Worm (Caenorhabditis elegans) whole organism, L4/young adult: ENCODE results near the gene srab-13.

ENCODE experiments used
- W03F9.2 ChIP-seq: fragments of 150-350 bp; optimal IDR thresholded peaks from 2 replicates; lab custom pipeline; 2014; ENCODE audit warnings: missing biosample characterization, missing genetic modification characterization
- dao-5 ChIP-seq: sonication (generic microtip); optimal IDR thresholded peaks from 2 replicates; lab custom pipeline; 2016; ENCODE audit warnings: missing genotype, missing genetic modification characterization, moderate library complexity, missing compliant biosample characterization
- him-1 ChIP-seq: sonication (generic microtip); optimal IDR thresholded peaks from 2 replicates; lab custom pipeline; 2016; ENCODE audit warnings: missing genotype, missing genetic modification reagents, missing genetic modification characterization, missing compliant biosample characterization

srab-13 gene

DNA sequence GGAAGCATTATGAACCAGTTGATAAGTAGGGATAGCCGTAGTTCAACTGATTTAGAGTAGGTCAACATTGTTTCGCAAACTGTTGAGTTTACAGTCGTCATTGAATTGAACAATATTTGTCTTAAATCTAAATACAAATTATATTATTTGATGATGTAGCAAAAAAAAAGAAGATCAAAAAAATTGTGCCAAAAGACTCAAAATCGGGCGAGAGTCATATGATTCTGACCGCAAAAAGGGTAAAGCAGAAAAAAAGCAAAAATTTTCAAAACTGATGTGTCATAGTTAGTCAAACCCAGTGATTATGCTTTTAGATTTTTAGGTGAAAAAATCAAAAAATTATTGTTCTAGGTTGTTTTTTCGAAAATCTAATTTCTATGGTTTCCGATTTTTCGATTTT lies at the start of gene srab-13:
srab-13 (minus strand) TSS at position 101 of the 400 bp plus-strand sequence.
- no peak for TF ChIP-seq W03F9.2
- TF ChIP-seq dao-5 (tag; lab: Kevin White, UChicago): no peak
- no peak for TF ChIP-seq him-1 (tag; lab: Kevin White, UChicago)

- TF ChIP-seq dao-5 (tag; lab: Kevin White, UChicago): no peak
- no peak for TF ChIP-seq him-1 (tag; lab: Kevin White, UChicago)
- no peak for TF ChIP-seq W03F9.2
Observed at ce11 chrV:2076043-2076442, 48.4 kb upstream of the srab-13 start.

DNA sequence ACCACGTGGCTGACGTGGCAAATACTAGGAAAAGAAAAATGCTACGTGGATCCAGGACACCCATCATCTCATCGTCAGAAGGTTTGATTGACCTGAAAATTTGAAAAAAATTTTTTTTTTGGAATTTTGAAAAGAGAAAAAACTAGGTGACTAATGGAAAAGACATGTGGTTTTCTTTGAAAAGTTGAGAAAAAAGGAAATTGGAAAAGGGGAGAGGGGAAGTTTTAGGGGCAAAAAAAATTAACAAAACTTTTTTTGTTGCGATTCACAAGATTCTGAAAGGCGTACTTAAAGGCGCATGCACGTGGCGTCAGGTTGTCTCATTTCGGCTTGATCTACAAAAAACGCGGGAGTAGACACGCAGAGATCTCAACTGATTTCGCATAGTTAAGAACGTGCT lies 45.1 kb upstream of the srab-13 start, which contains the start of gene Y40B10A.9:
Y40B10A.9 (minus strand) TSS at position 101 of the 400 bp plus-strand sequence.
- TF ChIP-seq W03F9.2: no peak
- no peak for TF ChIP-seq him-1 (tag; lab: Kevin White, UChicago)
- TF ChIP-seq dao-5 (tag; lab: Kevin White, UChicago): no peak

ce11 chrV:2068728-2069443 lies 41.2 kb upstream of the srab-13 start:
- no peak for TF ChIP-seq him-1 (tag; lab: Kevin White, UChicago)
- no peak for TF ChIP-seq W03F9.2
- no peak for TF ChIP-seq dao-5 (tag; lab: Kevin White, UChicago)

ce11 chrV:2067985-2068499 lies 40.4 kb upstream of the srab-13 start, which contains the start of gene lbp-9:
Gene lbp-9, plus strand, starts transcription at chrV:2068449.
- TF ChIP-seq him-1 (tag; lab: Kevin White, UChicago) (no peak), dao-5 (tag; lab: Kevin White, UChicago) (no peak), W03F9.2 (no peak)

DNA sequence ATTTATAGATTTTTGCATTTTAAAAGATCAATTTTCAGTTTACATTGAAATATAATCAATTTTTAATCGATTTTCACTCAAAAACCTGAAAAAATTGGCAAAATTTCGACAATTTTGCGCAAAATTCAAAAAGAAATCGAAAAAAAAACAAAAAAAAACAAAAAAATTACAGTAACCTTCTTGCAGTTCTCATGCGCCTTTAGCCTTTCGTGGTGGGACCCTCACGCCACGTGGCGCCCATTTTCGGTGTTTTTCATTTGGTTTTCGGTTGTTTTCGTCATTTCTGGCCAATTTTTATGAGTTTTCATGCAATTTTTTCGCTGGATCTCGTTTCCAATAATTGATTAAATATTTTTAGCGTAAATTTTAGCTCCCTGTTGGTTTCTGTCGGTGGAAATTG lies 39.7 kb upstream of the srab-13 start:
- peak; percentile 44 for TF ChIP-seq W03F9.2
- no peak for TF ChIP-seq him-1 (tag; lab: Kevin White, UChicago)

DNA sequence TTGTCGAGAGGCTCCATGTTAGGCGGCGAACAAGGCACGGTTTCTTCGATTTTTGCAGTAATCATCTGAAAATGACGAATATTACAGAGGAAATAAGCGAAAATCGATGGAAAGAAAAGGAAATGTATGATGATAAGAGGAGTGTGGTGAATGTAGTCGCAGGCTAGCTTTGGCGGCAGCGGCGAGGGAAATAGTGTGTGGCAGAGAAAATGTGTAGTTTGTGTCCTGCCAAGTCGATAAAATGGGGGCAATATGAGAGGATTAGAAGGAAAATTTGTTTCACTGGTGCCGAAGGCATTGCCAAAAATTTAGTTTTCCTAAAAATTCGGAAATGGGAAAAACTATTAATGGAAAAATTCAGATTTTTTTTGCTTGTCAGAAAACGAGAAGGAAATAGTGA lies 39.1 kb upstream of the srab-13 start, which contains the start of gene nhr-86:
nhr-86 (minus strand) TSS at position 71 of the 400 bp plus-strand sequence.
- TF ChIP-seq dao-5 (tag; lab: Kevin White, UChicago): no peak
- TF ChIP-seq W03F9.2: no peak
- no peak for TF ChIP-seq him-1 (tag; lab: Kevin White, UChicago)

DNA sequence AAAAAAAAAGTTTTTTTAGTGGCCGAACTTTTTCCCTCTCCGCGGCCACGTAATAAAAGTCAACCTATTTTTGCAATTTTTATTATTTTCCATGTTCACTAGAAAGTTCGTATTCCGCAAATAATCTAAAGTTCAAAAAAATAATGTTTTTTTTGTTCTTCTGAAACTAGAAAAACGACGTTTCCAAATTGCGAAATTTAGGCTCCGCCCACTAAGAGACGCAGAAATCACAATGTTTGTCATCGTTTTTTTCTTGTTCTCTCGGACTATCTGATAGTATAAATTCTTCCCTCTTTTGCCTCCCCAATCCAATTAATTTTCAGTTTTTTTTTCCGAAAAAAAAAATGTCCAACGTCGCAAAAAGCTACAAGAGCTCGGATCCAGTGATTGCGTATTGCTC lies 29.6 kb upstream of the srab-13 start, which contains the start of gene comt-3:
comt-3 (plus strand) TSS at position 214 of the 400 bp plus-strand sequence.
- TF ChIP-seq him-1 (tag; lab: Kevin White, UChicago) (no peak), dao-5 (tag; lab: Kevin White, UChicago) (no peak)

DNA sequence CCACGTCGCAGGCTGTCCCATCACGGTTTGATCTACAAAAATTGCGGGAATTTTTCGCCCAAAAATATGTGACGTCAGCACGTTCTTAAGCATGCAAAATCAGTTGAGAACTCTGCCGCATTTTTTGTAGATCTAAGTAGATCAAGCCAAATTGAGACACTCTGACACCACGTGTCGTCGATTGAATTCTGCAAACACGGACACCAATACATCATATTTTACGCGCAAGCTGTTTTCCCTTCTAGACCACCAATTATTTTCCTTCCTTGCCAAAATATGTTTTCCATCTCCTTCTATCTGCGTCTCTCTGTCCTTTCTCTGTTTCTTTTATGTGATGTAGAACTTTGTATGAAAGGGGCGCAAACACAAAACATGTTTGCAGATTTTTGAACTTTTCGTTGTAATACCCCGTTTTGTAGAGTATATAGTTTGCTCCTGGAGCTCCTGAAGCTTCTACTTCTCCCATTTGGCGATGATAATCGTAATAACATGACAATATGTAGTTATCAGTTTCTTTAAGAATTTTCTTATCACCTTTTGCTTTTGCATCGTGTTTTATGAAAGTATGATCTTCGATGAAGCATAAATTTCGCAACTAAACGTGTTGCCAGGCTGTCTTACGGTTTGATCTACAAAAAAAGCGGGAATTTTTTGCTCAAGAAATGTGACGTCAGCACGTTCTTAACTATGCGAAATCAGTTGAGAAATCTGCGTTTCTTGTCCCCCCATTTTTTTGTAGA lies 28.2 kb upstream of the srab-13 start:
- TF ChIP-seq him-1 (tag; lab: Kevin White, UChicago) (no peak), dao-5 (tag; lab: Kevin White, UChicago) (no peak), W03F9.2 (no peak)

DNA sequence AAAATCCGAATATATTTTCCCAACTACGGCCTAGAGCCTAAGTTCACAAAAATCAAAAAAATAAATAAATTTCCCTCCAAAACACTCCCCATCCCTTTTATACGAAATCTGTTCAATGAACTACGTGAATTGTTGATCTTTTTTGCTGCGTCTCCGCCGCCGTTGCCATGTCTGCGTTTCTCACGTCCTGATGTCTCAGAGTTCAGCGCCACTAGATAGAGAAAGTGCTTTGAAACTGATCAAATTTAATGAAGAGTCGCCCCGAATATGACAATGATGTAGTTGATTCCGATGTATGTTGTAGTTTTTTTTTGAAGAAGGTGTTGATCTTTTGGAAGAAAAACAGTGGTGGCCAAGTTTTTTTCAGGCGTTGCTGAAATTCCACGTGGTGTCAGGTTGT lies 26.6 kb upstream of the srab-13 start:
- no peak for TF ChIP-seq dao-5 (tag; lab: Kevin White, UChicago)
- no peak for TF ChIP-seq him-1 (tag; lab: Kevin White, UChicago)
- no peak for TF ChIP-seq W03F9.2

ce11 chrV:2053509-2053908 lies 25.8 kb upstream of the srab-13 start, which contains the start of gene comt-5:
Gene comt-5, minus strand, starts transcription at chrV:2053609.
- TF ChIP-seq dao-5 (tag; lab: Kevin White, UChicago) (no peak), W03F9.2 (no peak), him-1 (tag; lab: Kevin White, UChicago) (no peak)

DNA sequence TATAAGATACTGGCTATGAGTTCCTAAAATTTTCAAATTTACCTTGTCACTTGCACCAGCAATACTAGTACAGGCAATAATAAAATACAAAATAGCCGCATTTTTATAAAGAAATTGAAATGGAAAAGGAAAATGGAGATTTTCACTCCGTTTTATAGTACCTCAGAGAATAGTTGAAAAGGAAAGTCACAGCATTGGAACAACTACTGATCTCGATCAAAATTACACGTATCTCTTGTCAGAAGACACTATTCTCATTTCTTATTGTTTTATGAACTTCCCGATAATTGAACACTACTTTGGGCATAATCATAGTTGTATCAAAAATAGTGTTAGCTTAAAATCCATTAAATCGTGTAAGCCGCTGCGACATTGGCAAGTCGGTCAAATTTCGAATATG lies 23.8 kb upstream of the srab-13 start, which contains the start of gene Y40B10A.11:
Y40B10A.11 (minus strand) TSS at position 101 of the 400 bp plus-strand sequence.
- TF ChIP-seq him-1 (tag; lab: Kevin White, UChicago): no peak
- TF ChIP-seq dao-5 (tag; lab: Kevin White, UChicago): no peak
- TF ChIP-seq W03F9.2: no peak

DNA sequence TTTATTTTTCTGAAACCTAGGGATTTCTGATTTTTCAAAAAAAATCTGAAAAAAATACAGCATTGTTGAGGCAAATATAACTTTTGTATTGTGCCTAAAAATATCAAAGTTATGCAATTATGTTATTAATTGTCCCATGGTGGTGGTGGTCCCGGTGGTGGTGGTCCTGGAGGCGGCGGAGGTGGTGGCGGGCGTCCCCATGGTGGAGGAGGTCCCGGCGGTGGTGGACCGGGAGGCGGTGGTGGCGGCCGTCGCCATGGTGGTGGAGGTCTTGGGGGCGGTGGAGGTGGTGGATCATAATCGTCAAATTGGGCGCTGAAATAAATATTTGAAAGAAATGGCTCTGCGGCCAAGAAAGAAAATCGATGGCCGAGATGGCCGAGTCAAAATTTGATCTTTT lies 23.1 kb upstream of the srab-13 start:
- TF ChIP-seq W03F9.2: no peak
- TF ChIP-seq him-1 (tag; lab: Kevin White, UChicago): no peak
- no peak for TF ChIP-seq dao-5 (tag; lab: Kevin White, UChicago)

DNA sequence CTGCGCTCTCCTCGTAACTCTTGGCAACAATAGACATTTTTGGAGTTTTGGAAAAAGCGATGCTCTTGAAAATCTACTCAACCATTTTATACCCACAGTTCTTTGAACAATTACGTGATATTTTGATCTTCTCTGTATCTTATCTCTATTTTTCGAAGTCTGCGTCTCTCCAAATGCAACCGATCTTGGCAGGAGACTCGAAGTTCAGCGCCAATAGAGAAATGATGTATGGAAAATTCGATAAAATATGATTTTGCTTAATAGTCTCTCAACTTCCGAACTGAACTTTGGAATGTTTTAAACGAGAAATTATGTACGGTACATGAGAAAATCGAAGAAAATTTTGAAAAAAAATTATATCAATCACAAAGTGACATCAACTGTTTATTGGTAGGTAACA lies 22.4 kb upstream of the srab-13 start, which contains the start of gene comt-4:
comt-4 (minus strand) TSS at position 50 of the 400 bp plus-strand sequence.
- no peak for TF ChIP-seq him-1 (tag; lab: Kevin White, UChicago)
- TF ChIP-seq dao-5 (tag; lab: Kevin White, UChicago): no peak
- TF ChIP-seq W03F9.2: no peak
